Fruit fly (Drosophila melanogaster): ENCODE results near the gene Cox17.

Cox17 gene

dm6 chrX:15070811-15071479 is 13.6 kb downstream of the Cox17 start (continued):
- 0 out of 3 replicates have a peak, but pooled peaks have one; percentile 17 for TF ChIP-seq CG34422 (GFP tag; IDR thresholded peaks at IDR 0.05)

- TF ChIP-seq Med (GFP tag) (peak; percentile 30), yki (optimal IDR thresholded peaks at IDR 0.05) (no peak), row (GFP tag; IDR thresholded peaks at IDR 0.05) (peak; percentile 32; the same call in 1 of the 3 replicates), CG11504 (tag; optimal IDR thresholded peaks at IDR 0.05) (peak; percentile 1), Ets65A (GFP tag) (peak; percentile 23), nau (GFP tag; optimal IDR thresholded peaks at IDR 0.05) (no peak)
Observed at dm6 chrX:15070137-15070536, 14.4 kb downstream of the Cox17 start.

dm6 chrX:15069417-15069896 is 15.0 kb downstream of the Cox17 start:
- TF ChIP-seq bsh (GFP tag; optimal IDR thresholded peaks at IDR 0.05) = peak in 1 of 2 experiments; percentile 99
- TF ChIP-seq CG1233 (GFP tag; optimal IDR thresholded peaks at IDR 0.05) = no peak
- no peak for TF ChIP-seq CG13123 (GFP tag; optimal IDR thresholded peaks at IDR 0.05)
- no peak for TF ChIP-seq CG15479 (GFP tag; optimal IDR thresholded peaks at IDR 0.05)
- no peak for TF ChIP-seq gem (tag; optimal IDR thresholded peaks at IDR 0.05)
- peak; percentile 66 for TF ChIP-seq sens (GFP tag)
- TF ChIP-seq CG2202 (tag; optimal IDR thresholded peaks at IDR 0.05) = no peak
- TF ChIP-seq h (optimal IDR thresholded peaks at IDR 0.05) = no peak
- peak; percentile 84 for TF ChIP-seq Drgx (GFP tag; IDR thresholded peaks at IDR 0.05)
- no peak for TF ChIP-seq CG18599 (GFP tag; optimal IDR thresholded peaks at IDR 0.05)
- TF ChIP-seq CoRest (tag; optimal IDR thresholded peaks at IDR 0.05) = no peak
- no peak for TF ChIP-seq PHDP (tag; optimal IDR thresholded peaks at IDR 0.05)
- no peak for TF ChIP-seq E2f1 (GFP tag; IDR thresholded peaks at IDR 0.05)
- TF ChIP-seq CG17568 (GFP tag; optimal IDR thresholded peaks at IDR 0.05) = no peak
- no peak for TF ChIP-seq fu2 (GFP tag; optimal IDR thresholded peaks at IDR 0.05)
- no peak for TF ChIP-seq org-1 (GFP tag; optimal IDR thresholded peaks at IDR 0.05)
- no peak for TF ChIP-seq CG7271 (tag; optimal IDR thresholded peaks at IDR 0.05)
- no peak for TF ChIP-seq CG7839 (tag; optimal IDR thresholded peaks at IDR 0.05)
- TF ChIP-seq CG8359 (GFP tag; optimal IDR thresholded peaks at IDR 0.05; ENCODE audit: borderline replicate concordance) = no peak
- TF ChIP-seq sc (optimal IDR thresholded peaks at IDR 0.05) = no peak
- no peak for TF ChIP-seq sc (GFP tag; optimal IDR thresholded peaks at IDR 0.05)
- peak; percentile 100 for TF ChIP-seq nom (GFP tag; optimal IDR thresholded peaks at IDR 0.05)
- TF ChIP-seq CG4820 (GFP tag; optimal IDR thresholded peaks at IDR 0.05) = no peak
- TF ChIP-seq Med (GFP tag) = peak; percentile 17
- TF ChIP-seq crc (GFP tag; optimal IDR thresholded peaks at IDR 0.05) = no peak
- no peak for TF ChIP-seq CG15696 (tag; optimal IDR thresholded peaks at IDR 0.05)
- peak; percentile 57; the same call in 1 of the 2 replicates for TF ChIP-seq crol (GFP tag; IDR thresholded peaks at IDR 0.05)
- TF ChIP-seq Trl (optimal IDR thresholded peaks at IDR 0.05) = no peak
- TF ChIP-seq Trl (GFP tag; optimal IDR thresholded peaks at IDR 0.05) = no peak
- TF ChIP-seq CG16863 (GFP tag; optimal IDR thresholded peaks at IDR 0.05) = no peak
- TF ChIP-seq ato (GFP tag; IDR thresholded peaks at IDR 0.05; ENCODE audit: partially characterized antibody) = no peak
- no peak for TF ChIP-seq CG1024 (GFP tag; IDR thresholded peaks at IDR 0.05)
- TF ChIP-seq CG30431 (GFP tag; optimal IDR thresholded peaks at IDR 0.05) = no peak
- no peak for TF ChIP-seq eyg (GFP tag; optimal IDR thresholded peaks at IDR 0.05)
- no peak for TF ChIP-seq zfh1 (GFP tag; IDR thresholded peaks at IDR 0.05)
- no peak for TF ChIP-seq pan (optimal IDR thresholded peaks at IDR 0.05)
- no peak for TF ChIP-seq pan (GFP tag; optimal IDR thresholded peaks at IDR 0.05 in 1 of 2, IDR thresholded peaks at IDR 0.05 in 1 of 2)
- no peak for TF ChIP-seq ro (GFP tag; IDR thresholded peaks at IDR 0.05)
- TF ChIP-seq CG9437 (GFP tag; optimal IDR thresholded peaks at IDR 0.05) = no peak
- no peak for TF ChIP-seq CG18619 (GFP tag; optimal IDR thresholded peaks at IDR 0.05)
- no peak for TF ChIP-seq Sry-δ (GFP tag; optimal IDR thresholded peaks at IDR 0.05)
- no peak for TF ChIP-seq CG18476 (GFP tag; optimal IDR thresholded peaks at IDR 0.05)

Measured in whole organism, embryonic.